Worm (Caenorhabditis elegans): ENCODE data around the gene baz-2.

ce11 chrIII:7643084-7643483, 12.7 kb downstream of the baz-2 start, which contains the start of gene upp-1:
- TF ChIP-seq B0261.1 (tag; optimal IDR thresholded peaks at IDR 0.05) (no peak), rec-8 (tag; optimal IDR thresholded peaks at IDR 0.05) (no peak), ceh-100 (GFP tag; IDR thresholded peaks at IDR 0.05) (no peak), Y53G8AR.9 (GFP tag; conservative IDR thresholded peaks at IDR 0.05) (no peak), attf-3 (GFP tag; conservative IDR thresholded peaks at IDR 0.05) (no peak), tbx-9 (tag; optimal IDR thresholded peaks at IDR 0.05; ENCODE audit: borderline replicate concordance) (no peak)

All from whole organism, young adult.